Worm (Caenorhabditis elegans) whole organism, mixed stage, embryonic: Measurements from ENCODE around the gene C03H5.3.

Experiments used
- ceh-83 ChIP-seq: fragments of 200-800 bp; sonication (Bioruptor generic); optimal IDR thresholded peaks from 2 replicates; lab custom pipeline; 2018; ENCODE audit warnings: mild to moderate bottlenecking, missing genetic modification characterization, missing compliant biosample characterization
- elt-3 ChIP-seq: fragments of 150-350 bp; optimal IDR thresholded peaks from 2 replicates; lab custom pipeline; 2014; ENCODE audit warnings: missing biosample characterization, missing genetic modification characterization
- lin-13 ChIP-seq: fragments of 150-350 bp; optimal IDR thresholded peaks from 2 replicates; lab custom pipeline; 2014; ENCODE audit warnings: missing biosample characterization, missing genetic modification characterization
- mep-1 ChIP-seq: fragments of 150-350 bp; optimal IDR thresholded peaks from 2 replicates; lab custom pipeline; 2017; ENCODE audit warnings: missing biosample characterization, missing genetic modification reagents, missing genetic modification characterization, inconsistent platforms
- mls-2 ChIP-seq: sonication (generic microtip); optimal IDR thresholded peaks from 2 replicates; lab custom pipeline; 2016; ENCODE audit warnings: mild to moderate bottlenecking, missing genetic modification characterization, moderate library complexity, missing compliant biosample characterization
- nhr-12 ChIP-seq: fragments of 150-350 bp; optimal IDR thresholded peaks from 2 replicates; lab custom pipeline; 2014; ENCODE audit warnings: missing biosample characterization, missing genetic modification characterization
- nhr-237 ChIP-seq: fragments of 150-350 bp; optimal IDR thresholded peaks from 2 replicates; lab custom pipeline; 2014; ENCODE audit warnings: missing biosample characterization, missing genetic modification characterization
- nhr-28 ChIP-seq: fragments of 150-350 bp; optimal IDR thresholded peaks from 2 replicates; lab custom pipeline; 2014; ENCODE audit warnings: missing biosample characterization, missing genetic modification characterization
- nhr-76 ChIP-seq: sonication (generic microtip); optimal IDR thresholded peaks from 2 replicates; lab custom pipeline; 2017; ENCODE audit warnings: missing biosample characterization, missing genetic modification characterization
- pha-4 ChIP-seq: fragments of 150-350 bp; optimal IDR thresholded peaks from 2 replicates; lab custom pipeline; 2018; ENCODE audit warnings: missing biosample characterization, missing genetic modification reagents, missing genetic modification characterization
- snpc-4 ChIP-seq: fragments of 150-350 bp; optimal IDR thresholded peaks from 2 replicates; lab custom pipeline; 2014; ENCODE audit warnings: missing biosample characterization, missing genetic modification characterization
- tbx-8 ChIP-seq: fragments of 200-800 bp; sonication (Bioruptor generic); optimal IDR thresholded peaks from 2 replicates; lab custom pipeline; 2018; ENCODE audit warnings: mild to moderate bottlenecking, missing genetic modification characterization, moderate library complexity, missing compliant biosample characterization
- unc-62 ChIP-seq: fragments of 150-350 bp; optimal IDR thresholded peaks from 2 replicates; lab custom pipeline; 2014; ENCODE audit warnings: missing biosample characterization, missing genetic modification reagents, missing genetic modification characterization
- ztf-11 ChIP-seq: fragments of 150-350 bp; optimal IDR thresholded peaks from 2 replicates; lab custom pipeline; 2014; ENCODE audit warnings: missing biosample characterization, missing genetic modification characterization

ce11 chrII:401211-401610 lies 15.3 kb downstream of the C03H5.3 start:
- no peak for TF ChIP-seq elt-3 (tag; lab: Kevin White, UChicago)
- TF ChIP-seq pha-4 (tag; lab: Kevin White, UChicago): no peak
- no peak for TF ChIP-seq ztf-11 (tag; lab: Kevin White, UChicago)
- no peak for TF ChIP-seq lin-13 (tag; lab: Kevin White, UChicago)
- TF ChIP-seq nhr-237: no peak
- no peak for TF ChIP-seq mls-2 (tag; lab: Kevin White, UChicago)
- TF ChIP-seq ceh-83 (GFP tag; lab: Kevin White, UChicago): no peak
- TF ChIP-seq snpc-4: no peak
- no peak for TF ChIP-seq unc-62 (GFP tag; lab: Kevin White, UChicago)
- no peak for TF ChIP-seq nhr-12 (tag; lab: Kevin White, UChicago)
- no peak for TF ChIP-seq nhr-28
- no peak for TF ChIP-seq mep-1 (tag; lab: Kevin White, UChicago)
- no peak for TF ChIP-seq nhr-76 (tag; lab: Kevin White, UChicago)
- TF ChIP-seq tbx-8 (GFP tag; lab: Kevin White, UChicago): no peak
